Fruit fly (Drosophila melanogaster) ovary, adult (tissue): ENCODE data around the gene JMJD5.
"Not testable (repeated sequence)": the region's sequence is repeated elsewhere in the genome, so short reads cannot be mapped to it uniquely, and the experiment has no call there.

Source experiments
- CG17801 ChIP-seq: fragments of 200-800 bp; optimal IDR thresholded peaks from 2 replicates; lab custom pipeline; 2019; ENCODE audit warnings: missing biosample characterization, mild to moderate bottlenecking, missing genetic modification characterization, moderate library complexity; ENCODE audit not compliant: partially characterized antibody

Gene JMJD5

dm6 chr3L:868800-869199 is 27.6 kb upstream of the JMJD5 start:
- TF ChIP-seq CG17801 (GFP tag; lab: Kevin White, UChicago): no peak

- not testable (repeated sequence) for TF ChIP-seq CG17801 (GFP tag; lab: Kevin White, UChicago)
Observed at dm6 chr3L:865096-865495, 23.9 kb upstream of the JMJD5 start, which contains the start of gene CG12502. CG12502 (plus strand) TSS chr3L:865396.

- TF ChIP-seq CG17801 (GFP tag; lab: Kevin White, UChicago): no peak
Observed at dm6 chr3L:857063-858015, 16.2 kb upstream of the JMJD5 start, which contains the start of gene dpr20. dpr20 (minus strand) TSS chr3L:857248.

dm6 chr3L:852267-852666 is 11.1 kb upstream of the JMJD5 start:
- TF ChIP-seq CG17801 (GFP tag; lab: Kevin White, UChicago): no peak

DNA sequence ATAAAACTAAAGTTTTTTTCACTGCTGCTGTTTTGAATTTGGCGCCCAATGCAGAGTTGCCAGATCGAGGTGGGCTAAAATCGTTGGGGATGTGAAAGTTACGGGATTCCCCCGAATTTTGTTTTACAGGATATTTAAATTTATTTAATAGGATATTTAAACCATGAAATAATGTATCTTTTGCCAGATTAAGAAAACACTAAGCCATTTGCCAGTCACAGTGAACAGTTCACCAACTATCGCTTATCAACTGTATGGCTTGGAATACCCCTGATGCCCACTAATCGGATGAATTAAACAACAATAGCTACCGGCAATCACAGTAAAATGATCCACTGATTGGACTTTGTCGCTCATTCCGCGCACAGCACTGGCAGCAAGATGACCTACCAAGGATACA is 9.9 kb upstream of the JMJD5 start, which contains the start of gene Dci:
Gene Dci, plus strand, starts transcription at position 286 of the 400 bp plus-strand sequence.
- peak; percentile 33 for TF ChIP-seq CG17801 (GFP tag; lab: Kevin White, UChicago)

dm6 chr3L:843626-844025 is 2.5 kb upstream of the JMJD5 start, which contains the start of gene Cep290:
Cep290 (plus strand) TSS chr3L:843926.
- TF ChIP-seq CG17801 (GFP tag; lab: Kevin White, UChicago): no peak

dm6 chr3L:837552-838187 is 3.5 kb downstream of the JMJD5 start, which contains the start of the genes CG13901 and CG13887:
CG13901 (minus strand) TSS chr3L:837821.
CG13887 (plus strand) TSS chr3L:837861.
- TF ChIP-seq CG17801 (GFP tag; lab: Kevin White, UChicago): peak; percentile 93

DNA sequence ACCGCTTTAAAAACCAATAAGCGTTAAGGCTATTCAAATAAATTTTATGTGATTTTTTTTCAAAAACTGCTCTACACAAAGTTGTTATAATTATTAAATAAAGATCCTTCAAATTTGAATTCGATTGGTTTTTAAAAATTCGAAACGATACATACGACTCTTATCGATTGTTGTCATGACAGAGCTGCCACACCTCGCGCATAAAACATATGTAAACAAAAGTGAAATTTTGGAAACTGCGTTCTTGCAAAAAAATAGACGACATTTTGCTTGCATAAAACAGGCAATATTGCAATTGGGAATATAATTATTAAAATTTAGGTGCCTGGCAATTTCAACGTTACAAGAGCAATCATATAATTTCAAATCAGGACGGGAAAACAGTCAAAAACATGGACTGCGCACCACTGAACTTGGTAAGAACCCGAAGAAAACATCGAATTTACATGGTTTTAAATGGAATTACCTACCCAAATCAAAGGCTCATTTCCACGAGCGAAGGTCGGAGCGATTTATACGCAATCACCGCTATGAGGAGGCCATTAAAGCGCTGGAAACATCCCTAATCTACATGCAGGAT is 5.6 kb downstream of the JMJD5 start, which contains the start of gene CG42554:
Gene CG42554, plus strand, starts transcription at position 229 of the 580 bp plus-strand sequence.
- no peak for TF ChIP-seq CG17801 (GFP tag; lab: Kevin White, UChicago)

DNA sequence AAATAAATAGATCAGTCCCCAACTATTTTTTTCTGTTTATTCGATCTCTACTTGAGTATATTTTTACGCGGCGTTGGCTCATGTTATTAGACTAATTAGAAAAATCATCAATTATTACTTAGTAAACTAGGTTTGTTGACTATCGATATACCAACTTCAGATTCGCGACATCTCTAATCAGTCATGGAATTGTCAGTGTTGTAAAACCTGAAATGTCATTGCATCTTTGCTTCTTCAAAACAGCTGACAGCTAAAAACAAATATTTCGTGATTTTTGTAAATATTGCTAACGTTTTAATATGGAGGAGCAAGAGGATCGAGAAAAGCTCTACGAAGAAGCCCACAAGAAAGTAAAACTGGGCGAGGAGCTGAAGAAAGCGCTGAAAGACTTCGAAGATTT is 7.3 kb downstream of the JMJD5 start, which contains the start of gene CG42553:
Gene CG42553, plus strand, starts transcription at position 216 of the 400 bp plus-strand sequence.
- TF ChIP-seq CG17801 (GFP tag; lab: Kevin White, UChicago): no peak

DNA sequence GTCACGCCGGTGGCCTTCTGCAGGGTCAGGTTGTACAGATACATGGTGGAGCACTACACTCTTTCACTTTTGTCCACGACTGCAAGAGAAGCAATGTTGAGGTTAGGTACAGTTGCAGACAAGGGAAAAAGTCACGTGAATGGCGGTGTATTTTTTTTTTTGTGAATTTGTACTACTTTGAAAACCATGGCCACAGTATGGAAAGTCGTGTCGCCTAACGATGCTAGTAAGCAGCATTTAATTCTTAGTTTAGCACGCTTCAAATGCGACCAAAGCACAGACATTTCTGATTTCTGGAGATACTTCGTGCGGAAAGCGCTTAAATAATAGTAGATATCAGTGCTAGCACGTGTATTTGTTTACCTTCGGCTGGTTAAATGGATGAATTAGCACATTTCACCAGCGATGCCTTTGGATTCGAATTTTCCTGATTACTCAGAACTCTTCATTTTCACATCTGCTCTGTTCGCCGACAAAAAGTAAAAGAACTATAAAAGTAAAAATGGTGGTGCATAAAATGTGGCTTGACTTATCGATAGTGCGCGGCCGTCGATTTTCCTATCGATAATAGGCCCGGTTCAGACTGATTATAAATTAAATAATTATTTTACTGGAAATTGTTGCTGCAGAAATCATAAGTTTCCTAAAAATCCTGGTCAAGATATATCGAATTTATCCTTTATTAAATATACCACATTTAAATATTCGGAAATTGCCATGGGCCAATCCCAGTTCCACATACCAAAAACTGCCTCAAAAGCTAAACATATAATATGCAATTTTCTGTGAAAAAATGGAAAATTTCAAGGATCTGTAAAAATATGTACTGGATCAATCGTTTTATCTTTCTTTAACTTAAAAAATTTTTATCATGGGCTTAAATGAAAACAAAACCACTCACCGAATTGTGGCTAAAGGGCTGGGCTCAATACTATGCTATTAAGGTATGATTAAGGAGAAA is 8.0 kb downstream of the JMJD5 start, which contains the start of gene Sf3b3:
Gene Sf3b3, minus strand, starts transcription at position 489 of the 961 bp plus-strand sequence.
- TF ChIP-seq CG17801 (GFP tag; lab: Kevin White, UChicago): peak; percentile 61

dm6 chr3L:824444-824843 is 16.7 kb downstream of the JMJD5 start:
- peak; percentile 71 for TF ChIP-seq CG17801 (GFP tag; lab: Kevin White, UChicago)

dm6 chr3L:823597-823996 is 17.6 kb downstream of the JMJD5 start:
- TF ChIP-seq CG17801 (GFP tag; lab: Kevin White, UChicago): peak; percentile 8

DNA sequence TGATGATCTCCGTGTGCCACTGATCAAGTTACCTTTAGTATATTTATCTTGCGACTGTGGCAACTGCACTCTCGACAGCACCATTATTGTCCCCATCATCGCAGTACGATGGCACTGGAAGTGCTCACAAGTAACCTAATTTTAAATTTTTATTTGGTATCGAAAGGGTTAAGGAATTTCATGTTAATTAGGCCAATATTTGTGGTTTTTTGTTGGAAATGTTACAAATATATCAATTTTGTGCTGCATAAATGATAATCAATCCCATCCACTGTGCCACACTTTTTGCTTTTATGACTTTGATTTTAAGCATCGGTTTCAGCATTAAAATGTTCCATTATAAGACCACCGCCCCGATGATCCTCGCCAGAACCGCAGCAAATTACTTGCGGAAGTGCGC is 18.5 kb downstream of the JMJD5 start:
- no peak for TF ChIP-seq CG17801 (GFP tag; lab: Kevin White, UChicago)
